Worm (Caenorhabditis elegans) whole organism, L4 larva: Measurements from ENCODE around the gene C35A5.3.

Experiments
- F44E2.7 ChIP-seq: fragments of 200-800 bp; sonication (Bioruptor generic); IDR thresholded peaks from 2 replicates; pipeline ENCODE4 v2.1.2; 2022; ENCODE audit warnings: missing genetic modification characterization, missing compliant biosample characterization
- F49E8.2 ChIP-seq: sonication (generic microtip); optimal IDR thresholded peaks from 2 replicates; lab custom pipeline; 2016; ENCODE audit warnings: missing compliant biosample characterization, mild to moderate bottlenecking, missing genetic modification characterization, borderline replicate concordance
- Y5F2A.4 ChIP-seq: fragments of 200-800 bp; sonication (Bioruptor generic); optimal IDR thresholded peaks from 2 replicates; lab custom pipeline; 2018; ENCODE audit warnings: mild to moderate bottlenecking, missing genetic modification characterization, missing compliant biosample characterization
- ZK337.2 ChIP-seq: fragments of 200-800 bp; sonication (Bioruptor generic); IDR thresholded peaks from 2 replicates; pipeline ENCODE4 v1.3.6; 2022; ENCODE audit warnings: missing genetic modification reagents, missing genetic modification characterization, missing compliant biosample characterization
- ZK546.5 ChIP-seq, 2 experiments: sonication (generic microtip); optimal IDR thresholded peaks; 2 replicates each; lab custom pipeline; 2017; ENCODE audit warnings: missing biosample characterization in 2 of 2, missing genetic modification characterization in 2 of 2
- aha-1 ChIP-seq: fragments of 150-350 bp; peaks from one replicate; lab custom pipeline; 2014; ENCODE audit warnings: missing biosample characterization, missing genetic modification characterization
- arid-1 ChIP-seq: fragments of 200-800 bp; sonication (Bioruptor generic); conservative IDR thresholded peaks from 2 replicates; pipeline ENCODE4 v1.3.6; 2022; ENCODE audit warnings: missing genetic modification reagents, missing genetic modification characterization, missing compliant biosample characterization
- ceh-32 ChIP-seq: sonication (generic microtip); optimal IDR thresholded peaks from 2 replicates; lab custom pipeline; 2016; ENCODE audit warnings: mild to moderate bottlenecking, missing genetic modification characterization, missing compliant biosample characterization; ENCODE audit not compliant: poor library complexity
- ceh-44 ChIP-seq: fragments of 200-800 bp; sonication (Bioruptor generic); IDR thresholded peaks from 2 replicates; pipeline ENCODE4 v1.3.6; 2022; ENCODE audit warnings: missing genetic modification reagents, missing genetic modification characterization, missing compliant biosample characterization
- ceh-62 ChIP-seq: sonication (generic microtip); optimal IDR thresholded peaks from 2 replicates; lab custom pipeline; 2017; ENCODE audit warnings: missing biosample characterization, missing genetic modification characterization
- daf-12 ChIP-seq: fragments of 150-350 bp; optimal IDR thresholded peaks from 2 replicates; lab custom pipeline; 2014; ENCODE audit warnings: missing biosample characterization, missing genetic modification reagents, missing genetic modification characterization
- daf-16 ChIP-seq, 3 experiments: sonication (generic microtip); optimal IDR thresholded peaks; 2 replicates each; lab custom pipeline; 2016 to 2017; ENCODE audit warnings: missing genetic modification characterization in 3 of 3, missing genetic modification reagents in 3 of 3, mild to moderate bottlenecking in 2 of 3, missing compliant biosample characterization in 2 of 3, missing biosample characterization in 1 of 3, moderate library complexity in 1 of 3
- daf-19 ChIP-seq: fragments of 200-800 bp; sonication (Bioruptor generic); conservative IDR thresholded peaks from 2 replicates; pipeline ENCODE4 v1.3.6; 2022; ENCODE audit warnings: missing genetic modification characterization, missing compliant biosample characterization
- daf-8 ChIP-seq: fragments of 200-800 bp; sonication (Bioruptor generic); IDR thresholded peaks from 2 replicates; pipeline ENCODE4 v1.3.6; 2022; ENCODE audit warnings: missing genetic modification characterization, missing compliant biosample characterization
- dpl-1 ChIP-seq: fragments of 150-350 bp; optimal IDR thresholded peaks from 2 replicates; lab custom pipeline; 2014; ENCODE audit warnings: missing biosample characterization, missing genetic modification reagents, missing genetic modification characterization
- egl-27 ChIP-seq: sonication (generic microtip); optimal IDR thresholded peaks from 3 replicates; lab custom pipeline; 2017; ENCODE audit warnings: missing biosample characterization, missing genetic modification reagents, missing genetic modification characterization
- egl-43 ChIP-seq: fragments of 200-800 bp; sonication (Bioruptor generic); IDR thresholded peaks from 2 replicates; pipeline ENCODE4 v1.3.6; 2022; ENCODE audit warnings: missing genetic modification reagents, missing genetic modification characterization, missing compliant biosample characterization
- fkh-10 ChIP-seq: fragments of 150-350 bp; optimal IDR thresholded peaks from 2 replicates; lab custom pipeline; 2014; ENCODE audit warnings: missing biosample characterization, missing genetic modification reagents, missing genetic modification characterization
- gei-8 ChIP-seq: fragments of 200-800 bp; sonication (Bioruptor generic); optimal IDR thresholded peaks from 2 replicates; lab custom pipeline; 2018; ENCODE audit warnings: mild to moderate bottlenecking, missing genetic modification characterization, missing compliant biosample characterization
- hif-1 ChIP-seq, 2 experiments: sonication (generic microtip); optimal IDR thresholded peaks; 2 replicates each; lab custom pipeline; 2016 to 2017; ENCODE audit warnings: missing compliant biosample characterization in 2 of 2, missing genetic modification characterization in 2 of 2, missing genetic modification reagents in 2 of 2, missing genotype in 2 of 2, mild to moderate bottlenecking in 1 of 2
- hlh-30 ChIP-seq: sonication (generic microtip); optimal IDR thresholded peaks from 2 replicates; lab custom pipeline; 2017; ENCODE audit warnings: antibody characterized with exemption, mild to moderate bottlenecking, missing genetic modification characterization, missing compliant biosample characterization; ENCODE audit not compliant: insufficient read depth
- lim-7 ChIP-seq: fragments of 200-800 bp; sonication (Bioruptor generic); IDR thresholded peaks from 2 replicates; pipeline ENCODE4 v1.3.6; 2022; ENCODE audit warnings: missing genetic modification characterization, missing compliant biosample characterization
- lin-13 ChIP-seq: fragments of 150-350 bp; optimal IDR thresholded peaks from 2 replicates; lab custom pipeline; 2014; ENCODE audit warnings: missing biosample characterization, missing genetic modification reagents, missing genetic modification characterization
- lin-39 ChIP-seq: fragments of 150-350 bp; optimal IDR thresholded peaks from 2 replicates; lab custom pipeline; 2014; ENCODE audit warnings: missing biosample characterization, missing genetic modification reagents, missing genetic modification characterization
- lsy-2 ChIP-seq, 2 experiments: fragments of 150-350 bp in 1 of 2; sonication (generic microtip) in 1 of 2; optimal IDR thresholded peaks; 2 replicates each; lab custom pipeline; 2014 to 2017; ENCODE audit warnings: missing biosample characterization in 2 of 2, missing genetic modification characterization in 2 of 2
- madf-9 ChIP-seq: fragments of 200-800 bp; sonication (Bioruptor generic); conservative IDR thresholded peaks from 2 replicates; pipeline ENCODE4 v1.3.6; 2022; ENCODE audit warnings: missing genetic modification reagents, missing genetic modification characterization, missing compliant biosample characterization
- mdl-1 ChIP-seq, 2 experiments: fragments of 150-350 bp in 1 of 2; sonication (generic microtip) in 1 of 2; optimal IDR thresholded peaks; 2 replicates each; lab custom pipeline; 2014 to 2017; ENCODE audit warnings: missing biosample characterization in 2 of 2, missing genetic modification characterization in 2 of 2
- mdt-29 ChIP-seq: fragments of 200-800 bp; sonication (Bioruptor generic); IDR thresholded peaks from 2 replicates; pipeline ENCODE4 v1.3.6; 2022; ENCODE audit warnings: missing genetic modification reagents, missing genetic modification characterization, missing compliant biosample characterization
- mxl-2 ChIP-seq: fragments of 200-800 bp; sonication (Bioruptor generic); conservative IDR thresholded peaks from 2 replicates; pipeline ENCODE4 v1.3.6; 2022; ENCODE audit warnings: missing genetic modification reagents, missing genetic modification characterization, missing compliant biosample characterization
- nhr-102 ChIP-seq: sonication (generic microtip); optimal IDR thresholded peaks from 2 replicates; lab custom pipeline; 2016; ENCODE audit warnings: mild to moderate bottlenecking, missing genetic modification characterization, moderate library complexity, missing compliant biosample characterization
- nhr-111 ChIP-seq: fragments of 200-800 bp; sonication (Bioruptor generic); optimal IDR thresholded peaks from 2 replicates; lab custom pipeline; 2018; ENCODE audit warnings: mild to moderate bottlenecking, missing genetic modification characterization, missing compliant biosample characterization
- nhr-48 ChIP-seq: sonication (generic microtip); optimal IDR thresholded peaks from 2 replicates; lab custom pipeline; 2016; ENCODE audit warnings: mild to moderate bottlenecking, missing genetic modification characterization, missing compliant biosample characterization
- nhr-77 ChIP-seq: fragments of 150-350 bp; optimal IDR thresholded peaks from 2 replicates; lab custom pipeline; 2014; ENCODE audit warnings: missing biosample characterization, missing genetic modification characterization
- skn-1 ChIP-seq: fragments of 150-350 bp; optimal IDR thresholded peaks from 2 replicates; lab custom pipeline; 2014; ENCODE audit warnings: missing biosample characterization, missing genetic modification characterization
- spr-3 ChIP-seq: fragments of 200-800 bp; sonication (Bioruptor generic); optimal IDR thresholded peaks from 2 replicates; lab custom pipeline; 2018; ENCODE audit warnings: mild to moderate bottlenecking, missing genetic modification characterization, missing compliant biosample characterization
- unc-130 ChIP-seq: sonication (generic microtip); optimal IDR thresholded peaks from 2 replicates; lab custom pipeline; 2016; ENCODE audit warnings: missing genetic modification reagents, missing genetic modification characterization, missing compliant biosample characterization
- unc-39 ChIP-seq: sonication (generic microtip); optimal IDR thresholded peaks from 2 replicates; lab custom pipeline; 2017; ENCODE audit warnings: missing biosample characterization, missing genetic modification characterization
- unc-62 ChIP-seq, 3 experiments: fragments of 150-350 bp in 1 of 3; sonication (generic microtip); optimal IDR thresholded peaks in 2 of 3; peaks in 1 of 3; 1 replicate in 1 of 3; 2 replicates in 2 of 3; lab custom pipeline; 2014 to 2017; ENCODE audit warnings: missing biosample characterization in 3 of 3, missing genetic modification characterization in 3 of 3, missing genetic modification reagents in 3 of 3, missing genotype in 1 of 3
- zag-1 ChIP-seq: fragments of 150-350 bp; optimal IDR thresholded peaks from 2 replicates; lab custom pipeline; 2014; ENCODE audit warnings: missing biosample characterization, missing genetic modification characterization
- zfp-2 ChIP-seq: sonication (generic microtip); optimal IDR thresholded peaks from 2 replicates; lab custom pipeline; 2016; ENCODE audit warnings: mild to moderate bottlenecking, missing genetic modification characterization, missing compliant biosample characterization
- zfp-3 ChIP-seq: fragments of 200-800 bp; sonication (Bioruptor generic); conservative IDR thresholded peaks from 2 replicates; pipeline ENCODE4 v1.3.6; 2022; ENCODE audit warnings: missing genetic modification reagents, missing genetic modification characterization, missing compliant biosample characterization
- ztf-7 ChIP-seq: fragments of 150-350 bp; optimal IDR thresholded peaks from 2 replicates; lab custom pipeline; 2014; ENCODE audit warnings: missing biosample characterization, missing genetic modification characterization

Gene C35A5.3

DNA sequence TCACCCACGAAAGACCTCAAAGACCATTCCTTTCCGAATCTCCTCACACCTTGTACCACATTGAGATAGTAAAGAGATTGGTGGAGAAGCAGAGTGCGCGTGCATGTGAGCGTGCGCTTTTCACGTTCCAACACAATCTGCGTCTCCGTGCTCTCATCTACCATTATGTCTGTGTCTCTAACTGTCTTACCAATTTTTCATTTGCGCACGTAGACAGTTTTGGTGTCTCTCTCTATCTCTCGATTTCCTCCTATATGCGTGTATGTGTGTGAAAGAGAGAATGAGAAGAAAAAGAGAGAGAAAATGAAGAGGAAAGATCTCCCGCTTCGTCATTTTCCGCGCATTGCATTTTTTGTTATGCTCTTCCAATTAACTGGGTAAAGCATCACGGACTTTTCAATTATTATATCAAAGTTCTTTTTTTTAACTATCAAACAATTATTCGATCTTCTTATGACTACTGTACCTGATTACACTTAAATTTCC lies 34.5 kb downstream of the C35A5.3 start (continued):
- TF ChIP-seq unc-39 (tag; lab: Kevin White, UChicago) (peak; percentile 27), lim-7 (GFP tag; lab: Robert Waterston, UW) (no peak), mdl-1 (tag; optimal IDR thresholded peaks at IDR 0.05; lab: Kevin White, UChicago) (peak; percentile 100), nhr-111 (GFP tag; lab: Kevin White, UChicago) (no peak), arid-1 (peak; percentile 82), F44E2.7 (no peak), zfp-2 (tag; lab: Kevin White, UChicago) (peak; percentile 2)

DNA sequence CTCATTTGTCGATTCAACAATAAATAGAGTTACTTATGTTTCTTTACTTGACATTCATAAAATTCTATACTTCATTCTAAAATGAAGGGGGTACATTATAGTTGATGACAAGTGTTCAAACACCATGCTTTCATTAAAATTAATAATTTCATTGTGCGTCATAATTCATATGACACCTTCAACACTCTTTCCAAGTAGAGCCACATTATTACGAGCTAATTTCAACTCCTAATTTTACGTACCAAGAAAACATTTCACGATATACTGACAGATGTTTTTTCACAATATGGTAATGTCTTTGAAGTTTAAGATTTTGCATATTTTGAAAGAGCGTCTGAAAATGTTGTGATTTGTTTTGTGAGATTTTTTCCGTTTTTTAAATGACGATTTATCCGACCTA lies 35.7 kb downstream of the C35A5.3 start:
- no peak for TF ChIP-seq unc-130 (GFP tag; lab: Kevin White, UChicago)
- TF ChIP-seq mxl-2 = no peak
- TF ChIP-seq mdt-29 (GFP tag; lab: Robert Waterston, UW) = no peak
- TF ChIP-seq ZK546.5 (tag; optimal IDR thresholded peaks at IDR 0.05; lab: Kevin White, UChicago) = no peak
- no peak for TF ChIP-seq lim-7 (GFP tag; lab: Robert Waterston, UW)
- no peak for TF ChIP-seq nhr-77 (tag; lab: Kevin White, UChicago)
- no peak for TF ChIP-seq lin-13 (GFP tag; lab: Kevin White, UChicago)
- TF ChIP-seq skn-1 (tag; lab: Kevin White, UChicago) = no peak
- TF ChIP-seq aha-1 (tag; lab: Kevin White, UChicago) = peak; percentile 85
- TF ChIP-seq ztf-7 (tag; lab: Kevin White, UChicago) = no peak
- peak; percentile 0 for TF ChIP-seq nhr-48 (tag; lab: Kevin White, UChicago)
- no peak for TF ChIP-seq nhr-111 (GFP tag; lab: Kevin White, UChicago)
- TF ChIP-seq unc-39 (tag; lab: Kevin White, UChicago) = no peak

DNA sequence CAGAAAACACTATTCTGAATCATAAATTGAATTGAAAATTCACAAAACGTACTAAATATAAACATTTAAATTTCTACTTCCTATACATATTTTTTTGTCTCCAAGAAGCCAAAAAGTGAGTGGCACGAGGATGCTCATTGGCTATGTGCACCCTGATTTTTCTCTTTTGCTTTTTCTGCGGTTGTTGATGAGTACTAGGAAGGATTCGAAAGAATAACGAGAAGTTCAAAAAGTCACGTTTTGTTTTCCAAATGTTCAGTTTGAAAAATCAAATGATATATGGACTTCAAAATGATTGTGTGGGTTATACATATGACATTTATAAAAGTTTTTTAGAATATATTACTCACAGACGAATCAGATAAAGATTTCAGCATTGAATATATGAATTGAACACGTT lies 36.4 kb downstream of the C35A5.3 start:
- TF ChIP-seq daf-16 (GFP tag; optimal IDR thresholded peaks at IDR 0.05; lab: Kevin White, UChicago) (peak in 1 of 2 experiments; percentile 1), daf-16 (tag; optimal IDR thresholded peaks at IDR 0.05; lab: Kevin White, UChicago) (no peak), nhr-102 (tag; lab: Kevin White, UChicago) (no peak), lsy-2 (tag; optimal IDR thresholded peaks at IDR 0.05; lab: Kevin White, UChicago) (peak in 1 of 2 experiments; percentile 21), aha-1 (tag; lab: Kevin White, UChicago) (peak; percentile 86), madf-9 (GFP tag; lab: Robert Waterston, UW) (no peak), hlh-30 (tag; lab: Kevin White, UChicago) (peak; percentile 56), Y5F2A.4 (GFP tag; lab: Kevin White, UChicago) (no peak), F49E8.2 (tag; lab: Kevin White, UChicago) (no peak), mdl-1 (tag; optimal IDR thresholded peaks at IDR 0.05; lab: Kevin White, UChicago) (peak in 1 of 2 experiments; percentile 9), lin-39 (tag; lab: Kevin White, UChicago) (no peak), zag-1 (tag; lab: Kevin White, UChicago) (no peak), egl-43 (GFP tag; lab: Robert Waterston, UW) (no peak), hif-1 (tag; optimal IDR thresholded peaks at IDR 0.05; lab: Kevin White, UChicago) (peak in 1 of 2 experiments; percentile 89), ceh-44 (GFP tag; lab: Robert Waterston, UW) (no peak), gei-8 (no peak)

DNA sequence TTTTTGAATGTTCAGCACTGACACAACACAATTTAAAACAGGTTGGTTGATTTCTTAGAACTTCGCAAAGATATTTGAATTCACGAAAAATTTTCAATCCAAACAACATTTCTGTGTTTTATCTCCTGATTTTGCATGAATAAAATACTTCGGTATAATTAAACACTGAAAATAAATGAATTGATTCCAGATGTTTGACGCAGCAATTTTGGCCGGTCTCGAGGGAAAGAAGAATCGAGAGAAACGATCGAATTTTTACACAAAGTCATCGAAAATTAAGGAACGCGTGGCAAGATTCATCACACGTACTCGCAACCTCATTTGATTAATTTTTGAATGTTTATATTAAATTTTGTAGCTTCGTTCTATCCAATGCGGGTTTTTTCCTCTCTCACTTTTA lies 37.0 kb downstream of the C35A5.3 start:
- peak; percentile 27 for TF ChIP-seq aha-1 (tag; lab: Kevin White, UChicago)
- no peak for TF ChIP-seq dpl-1
- TF ChIP-seq fkh-10 (GFP tag; lab: Kevin White, UChicago) = no peak

DNA sequence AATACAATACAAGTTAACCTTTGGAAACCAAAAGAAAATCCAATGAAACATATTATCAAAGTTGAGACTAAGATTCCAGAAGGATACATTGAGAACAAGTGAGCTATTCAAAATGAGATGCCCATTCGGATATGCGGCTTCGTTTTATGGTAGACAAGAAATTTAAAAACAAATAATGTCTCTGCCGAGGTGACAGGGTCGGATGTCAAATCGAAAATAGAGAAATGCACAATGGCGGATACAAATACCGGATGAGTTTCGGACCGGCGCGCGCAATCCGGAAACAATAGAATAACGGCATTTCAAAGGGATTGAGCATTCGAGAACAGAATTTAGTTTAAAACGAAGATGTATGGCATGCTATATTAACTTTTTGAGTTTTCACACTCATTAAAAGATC lies 37.9 kb downstream of the C35A5.3 start, which contains the start of gene F22E12.3:
F22E12.3 (minus strand) TSS at position 101 of the 400 bp plus-strand sequence.
- TF ChIP-seq ceh-62 (tag; lab: Kevin White, UChicago) = no peak
- TF ChIP-seq unc-62 (GFP tag; optimal IDR thresholded peaks at IDR 0.05 in 1 of 2; lab: Kevin White, UChicago) = no peak
- TF ChIP-seq unc-62 (tag; optimal IDR thresholded peaks at IDR 0.05; lab: Kevin White, UChicago) = no peak
- TF ChIP-seq egl-27 (tag; lab: Kevin White, UChicago) = no peak
- no peak for TF ChIP-seq zfp-3 (GFP tag; lab: Robert Waterston, UW)
- TF ChIP-seq ceh-44 (GFP tag; lab: Robert Waterston, UW) = no peak
- TF ChIP-seq ceh-32 (tag; lab: Kevin White, UChicago) = no peak
- no peak for TF ChIP-seq dpl-1
- no peak for TF ChIP-seq ztf-7 (tag; lab: Kevin White, UChicago)
- TF ChIP-seq hif-1 (tag; optimal IDR thresholded peaks at IDR 0.05; lab: Kevin White, UChicago) = no peak
- no peak for TF ChIP-seq daf-8 (GFP tag; lab: Robert Waterston, UW)
- no peak for TF ChIP-seq ZK337.2
- no peak for TF ChIP-seq daf-19 (GFP tag; lab: Robert Waterston, UW)
- TF ChIP-seq hlh-30 (tag; lab: Kevin White, UChicago) = no peak
- no peak for TF ChIP-seq gei-8
- no peak for TF ChIP-seq daf-12 (tag; lab: Kevin White, UChicago)
- no peak for TF ChIP-seq spr-3
